Worm (Caenorhabditis elegans): ENCODE data around the gene spl-2.

ce11 chrV:9132043-9132442 is 14.7 kb downstream of the spl-2 start, which contains the start of gene F21C10.1:
- TF ChIP-seq nhr-77 (tag; optimal IDR thresholded peaks at IDR 0.05) (no peak), mdl-1 (tag; optimal IDR thresholded peaks at IDR 0.05) (no peak), spr-3 (GFP tag; optimal IDR thresholded peaks at IDR 0.05) (no peak), pha-4 (GFP tag; IDR thresholded peaks at IDR 0.05) (no peak), pha-4 (tag; optimal IDR thresholded peaks at IDR 0.05) (no peak), daf-16 (GFP tag; optimal IDR thresholded peaks at IDR 0.05) (no peak), daf-16 (tag; optimal IDR thresholded peaks at IDR 0.05) (no peak)
